Fruit fly (Drosophila melanogaster) whole organism, embryonic: ENCODE measurements around the gene CG1317.

Experiments used
- Asciz ChIP-seq: fragments of 200-800 bp; sonication (Bioruptor generic); optimal IDR thresholded peaks from 2 replicates; lab custom pipeline; 2017; ENCODE audit warnings: missing biosample characterization, mild to moderate bottlenecking, missing genetic modification characterization, missing genetic modification reagents
- Bgb ChIP-seq: fragments of 200-800 bp; sonication (Bioruptor generic); IDR thresholded peaks from 2 replicates; pipeline ENCODE4 v1.3.6; 2022; ENCODE audit warnings: missing biosample characterization, missing genetic modification characterization; ENCODE audit not compliant: partially characterized antibody
- Bteb2 ChIP-seq: fragments of 200-800 bp; sonication (Bioruptor generic); optimal IDR thresholded peaks from 2 replicates; lab custom pipeline; 2016; ENCODE audit warnings: missing biosample characterization, missing genetic modification characterization
- CG10209 ChIP-seq: fragments of 200-800 bp; sonication (Bioruptor generic); optimal IDR thresholded peaks from 3 replicates; lab custom pipeline; 2017; ENCODE audit warnings: missing biosample characterization, mild to moderate bottlenecking, missing genetic modification characterization, missing genetic modification reagents
- CG1024 ChIP-seq: fragments of 200-800 bp; sonication (Bioruptor generic); IDR thresholded peaks from 2 replicates; pipeline ENCODE4 v1.3.6; 2022; ENCODE audit warnings: missing biosample characterization, missing genetic modification characterization
- CG10321 ChIP-seq: fragments of 200-800 bp; sonication (Bioruptor generic); IDR thresholded peaks from 2 replicates; pipeline ENCODE4 v1.3.6; 2022; ENCODE audit warnings: missing biosample characterization, missing genetic modification characterization
- CG10654 ChIP-seq: fragments of 200-800 bp; sonication (Bioruptor generic); optimal IDR thresholded peaks from 2 replicates; lab custom pipeline; 2016; ENCODE audit warnings: missing biosample characterization, missing genetic modification characterization
- CG11560 ChIP-seq: fragments of 200-800 bp; sonication (Bioruptor generic); IDR thresholded peaks from 3 replicates; pipeline ENCODE4 v1.3.6; 2022; ENCODE audit warnings: missing biosample characterization, missing genetic modification characterization
- CG1233 ChIP-seq: fragments of 200-800 bp; sonication (Bioruptor generic); optimal IDR thresholded peaks from 4 replicates; lab custom pipeline; 2018; ENCODE audit warnings: missing biosample characterization, mild to moderate bottlenecking, missing genetic modification characterization
- CG13287 ChIP-seq: fragments of 200-800 bp; sonication (Bioruptor generic); IDR thresholded peaks from 2 replicates; pipeline ENCODE4 v1.3.6; 2022; ENCODE audit warnings: missing biosample characterization, missing genetic modification characterization; ENCODE audit not compliant: partially characterized antibody
- CG15073 ChIP-seq: fragments of 200-800 bp; sonication (Bioruptor generic); optimal IDR thresholded peaks from 2 replicates; lab custom pipeline; 2016; ENCODE audit warnings: missing biosample characterization, missing genetic modification characterization
- CG16863 ChIP-seq: fragments of 200-800 bp; sonication (Bioruptor generic); optimal IDR thresholded peaks from 3 replicates; lab custom pipeline; 2016; ENCODE audit warnings: missing biosample characterization, missing genetic modification characterization
- CG17328 ChIP-seq: fragments of 200-800 bp; sonication (Bioruptor generic); IDR thresholded peaks from 2 replicates; pipeline ENCODE4 v1.3.6; 2022; ENCODE audit warnings: missing biosample characterization, missing genetic modification characterization
- CG17912 ChIP-seq: fragments of 200-800 bp; sonication (Bioruptor generic); optimal IDR thresholded peaks from 2 replicates; lab custom pipeline; 2018; ENCODE audit warnings: missing biosample characterization, mild to moderate bottlenecking, missing genetic modification characterization
- CG18476 ChIP-seq: fragments of 200-800 bp; sonication (Bioruptor generic); optimal IDR thresholded peaks from 2 replicates; lab custom pipeline; 2016; ENCODE audit warnings: missing biosample characterization, mild to moderate bottlenecking, missing genetic modification characterization
- CG2712 ChIP-seq: fragments of 200-800 bp; optimal IDR thresholded peaks from 3 replicates; lab custom pipeline; 2019; ENCODE audit warnings: missing biosample characterization, mild to moderate bottlenecking, missing genetic modification characterization, moderate library complexity
- CG34376 ChIP-seq: fragments of 200-800 bp; sonication (Bioruptor generic); optimal IDR thresholded peaks from 2 replicates; lab custom pipeline; 2018; ENCODE audit warnings: missing biosample characterization, mild to moderate bottlenecking, missing genetic modification characterization
- CG4360 ChIP-seq: fragments of 200-800 bp; sonication (Bioruptor generic); IDR thresholded peaks from 2 replicates; pipeline ENCODE4 v1.3.6; 2022; ENCODE audit warnings: missing biosample characterization, missing genetic modification characterization
- CG4707 ChIP-seq: fragments of 200-800 bp; sonication (Bioruptor generic); optimal IDR thresholded peaks from 2 replicates; lab custom pipeline; 2018; ENCODE audit warnings: missing biosample characterization, mild to moderate bottlenecking, missing genetic modification characterization, moderate library complexity
- CG4730 ChIP-seq: fragments of 200-800 bp; sonication (Bioruptor generic); IDR thresholded peaks from 2 replicates; pipeline ENCODE4 v1.3.6; 2022; ENCODE audit warnings: missing biosample characterization, missing genetic modification characterization
- CG5180 ChIP-seq: fragments of 200-800 bp; sonication (Bioruptor generic); optimal IDR thresholded peaks from 3 replicates; lab custom pipeline; 2017; ENCODE audit warnings: missing biosample characterization, missing genetic modification characterization, mild to moderate bottlenecking, moderate library complexity, missing genetic modification reagents
- CG7556 ChIP-seq: fragments of 200-800 bp; sonication (Bioruptor generic); optimal IDR thresholded peaks from 2 replicates; lab custom pipeline; 2017; ENCODE audit warnings: missing biosample characterization, mild to moderate bottlenecking, missing genetic modification characterization
- CG9817 ChIP-seq: fragments of 200-800 bp; sonication (Bioruptor generic); optimal IDR thresholded peaks from 2 replicates; lab custom pipeline; 2018; ENCODE audit warnings: missing biosample characterization, mild to moderate bottlenecking, missing genetic modification characterization, moderate library complexity
- CHES-1-like ChIP-seq: fragments of 200-800 bp; sonication (Bioruptor generic); optimal IDR thresholded peaks from 2 replicates; lab custom pipeline; 2016; ENCODE audit warnings: missing biosample characterization, missing genetic modification characterization
- Dek ChIP-seq: fragments of 200-800 bp; sonication (Bioruptor generic); optimal IDR thresholded peaks from 3 replicates; lab custom pipeline; 2019; ENCODE audit warnings: missing biosample characterization, mild to moderate bottlenecking, missing genetic modification characterization, moderate library complexity
- HmgZ ChIP-seq: fragments of 200-800 bp; sonication (Bioruptor generic); optimal IDR thresholded peaks from 2 replicates; lab custom pipeline; 2018; ENCODE audit warnings: missing biosample characterization, mild to moderate bottlenecking, missing genetic modification characterization
- Hmx ChIP-seq: fragments of 200-800 bp; sonication (Bioruptor generic); optimal IDR thresholded peaks from 2 replicates; lab custom pipeline; 2016; ENCODE audit warnings: missing biosample characterization, missing genetic modification characterization
- Hr39 ChIP-seq: fragments of >200 bp; optimal IDR thresholded peaks from 2 replicates; lab custom pipeline; 2017
- MESR4 ChIP-seq: fragments of 200-800 bp; sonication (Bioruptor generic); optimal IDR thresholded peaks from 2 replicates; lab custom pipeline; 2018; ENCODE audit warnings: missing biosample characterization, mild to moderate bottlenecking, missing genetic modification characterization, moderate library complexity
- NFAT ChIP-seq: fragments of 200-800 bp; sonication (Bioruptor generic); IDR thresholded peaks from 2 replicates; pipeline ENCODE4 v1.3.6; 2022; ENCODE audit warnings: missing biosample characterization, missing genetic modification characterization
- Nf-YA ChIP-seq: fragments of 200-800 bp; sonication (Bioruptor generic); IDR thresholded peaks from 2 replicates; pipeline ENCODE4 v1.3.6; 2022; ENCODE audit warnings: missing biosample characterization, missing genetic modification characterization
- Opbp ChIP-seq: fragments of 200-800 bp; sonication (Bioruptor generic); IDR thresholded peaks from 3 replicates; pipeline ENCODE4 v1.3.6; 2022; ENCODE audit warnings: missing biosample characterization, missing genetic modification characterization; ENCODE audit not compliant: partially characterized antibody
- Scr ChIP-seq: fragments of 200-800 bp; sonication (Bioruptor generic); IDR thresholded peaks from 2 replicates; pipeline ENCODE4 v1.3.6; 2022; ENCODE audit warnings: missing biosample characterization, missing genetic modification characterization; ENCODE audit not compliant: partially characterized antibody
- Tbp ChIP-seq: fragments of >200 bp; optimal IDR thresholded peaks from 2 replicates; lab custom pipeline; 2018; ENCODE audit warnings: missing biosample characterization, missing genetic modification characterization
- al ChIP-seq: fragments of 200-800 bp; sonication (Bioruptor generic); IDR thresholded peaks from 2 replicates; pipeline ENCODE4 v1.3.6; 2022; ENCODE audit warnings: missing biosample characterization, missing genetic modification characterization
- az2 ChIP-seq: fragments of 200-800 bp; sonication (Bioruptor generic); optimal IDR thresholded peaks from 3 replicates; lab custom pipeline; 2016; ENCODE audit warnings: missing biosample characterization, missing genetic modification characterization
- bigmax ChIP-seq: fragments of 200-800 bp; sonication (Bioruptor generic); optimal IDR thresholded peaks from 2 replicates; lab custom pipeline; 2018; ENCODE audit warnings: missing biosample characterization, mild to moderate bottlenecking, missing genetic modification characterization
- bsh ChIP-seq, 2 experiments: fragments of 200-800 bp; sonication (Bioruptor generic); optimal IDR thresholded peaks; 2 replicates each; lab custom pipeline; 2017 to 2018; ENCODE audit warnings: mild to moderate bottlenecking in 2 of 2, missing biosample characterization in 2 of 2, missing genetic modification characterization in 2 of 2, moderate library complexity in 1 of 2
- cato ChIP-seq: fragments of 200-800 bp; sonication (Bioruptor generic); optimal IDR thresholded peaks from 2 replicates; lab custom pipeline; 2016; ENCODE audit warnings: missing biosample characterization, missing genetic modification characterization, borderline replicate concordance
- da ChIP-seq: fragments of 200-800 bp; sonication (Bioruptor generic); optimal IDR thresholded peaks from 2 replicates; lab custom pipeline; 2016; ENCODE audit warnings: missing biosample characterization, missing genetic modification characterization
- dm ChIP-seq: fragments of 200-800 bp; sonication (Bioruptor generic); optimal IDR thresholded peaks from 3 replicates; lab custom pipeline; 2016; ENCODE audit warnings: missing biosample characterization, missing genetic modification characterization
- exex ChIP-seq: fragments of 200-800 bp; sonication (Bioruptor generic); optimal IDR thresholded peaks from 4 replicates; lab custom pipeline; 2018; ENCODE audit warnings: missing biosample characterization, mild to moderate bottlenecking, missing genetic modification characterization, moderate library complexity
- fru ChIP-seq: fragments of >200 bp; optimal IDR thresholded peaks from 2 replicates; lab custom pipeline; 2017
- fu2 ChIP-seq: fragments of 200-800 bp; sonication (Bioruptor generic); optimal IDR thresholded peaks from 2 replicates; lab custom pipeline; 2016; ENCODE audit warnings: missing biosample characterization, missing genetic modification characterization
- gce ChIP-seq: fragments of 200-800 bp; sonication (Bioruptor generic); IDR thresholded peaks from 3 replicates; pipeline ENCODE4 v1.3.6; 2022; ENCODE audit warnings: missing biosample characterization, missing genetic modification characterization
- gro ChIP-seq: fragments of 200-800 bp; sonication (Bioruptor generic); optimal IDR thresholded peaks from 2 replicates; lab custom pipeline; 2016; ENCODE audit warnings: missing biosample characterization, missing genetic modification characterization
- klu ChIP-seq: fragments of 200-800 bp; sonication (Bioruptor generic); IDR thresholded peaks from 2 replicates; pipeline ENCODE4 v1.3.6; 2022; ENCODE audit warnings: missing biosample characterization, missing genetic modification characterization
- pb ChIP-seq: fragments of 200-800 bp; sonication (Bioruptor generic); optimal IDR thresholded peaks from 3 replicates; lab custom pipeline; 2016; ENCODE audit warnings: missing biosample characterization, missing genetic modification characterization
- pfk ChIP-seq: fragments of 200-800 bp; sonication (Bioruptor generic); optimal IDR thresholded peaks from 2 replicates; lab custom pipeline; 2018; ENCODE audit warnings: missing biosample characterization, mild to moderate bottlenecking, missing genetic modification characterization, moderate library complexity
- pnt ChIP-seq: fragments of 200-800 bp; sonication (Bioruptor generic); optimal IDR thresholded peaks from 3 replicates; lab custom pipeline; 2016; ENCODE audit warnings: missing biosample characterization, missing genetic modification characterization
- slou ChIP-seq: fragments of 200-800 bp; sonication (Bioruptor generic); optimal IDR thresholded peaks from 3 replicates; lab custom pipeline; 2016; ENCODE audit warnings: missing biosample characterization, missing genetic modification characterization
- tna ChIP-seq: fragments of 200-800 bp; sonication (Bioruptor generic); IDR thresholded peaks from 2 replicates; pipeline ENCODE4 v1.3.6; 2022; ENCODE audit warnings: missing biosample characterization, missing genetic modification characterization; ENCODE audit not compliant: partially characterized antibody

Gene CG1317

DNA sequence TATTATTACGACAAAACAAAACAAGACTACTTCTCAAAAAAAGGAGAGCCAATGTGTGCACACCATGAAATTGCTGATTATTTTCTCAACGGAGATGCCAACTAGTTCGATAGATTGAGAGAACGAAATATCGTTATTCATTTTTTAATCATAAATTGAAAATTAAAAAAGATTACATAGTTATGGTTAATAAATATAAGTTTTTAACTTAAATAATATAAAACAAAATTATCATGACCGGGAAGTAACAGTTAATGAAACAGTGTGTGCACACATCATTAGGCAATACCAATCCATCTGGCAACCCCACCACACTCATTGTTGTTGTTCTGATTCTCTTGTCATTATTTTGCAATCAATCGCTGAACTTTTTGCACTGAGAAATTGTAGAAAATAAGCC, at the start of gene CG1317, which contains the start of gene CG8993 (continued):
- TF ChIP-seq CG15073 (GFP tag; lab: Kevin White, UChicago) (no peak), fru (no peak), CG5180 (no peak), dm (GFP tag; lab: Kevin White, UChicago) (no peak), Bgb (GFP tag; lab: Robert Waterston, UW) (peak; percentile 57), CG17912 (GFP tag; lab: Kevin White, UChicago) (no peak), CG10209 (peak; percentile 47), CG11560 (no peak), Hmx (GFP tag; lab: Kevin White, UChicago) (no peak), CG9817 (tag; lab: Kevin White, UChicago) (peak; percentile 55), Opbp (no peak), NFAT (no peak), da (no peak), pb (GFP tag; lab: Kevin White, UChicago) (no peak), slou (peak; percentile 28), CG4707 (GFP tag; lab: Kevin White, UChicago) (no peak), CG10654 (GFP tag; lab: Kevin White, UChicago) (peak; percentile 41), Asciz (GFP tag; lab: Kevin White, UChicago) (peak; percentile 23), CHES-1-like (no peak), az2 (GFP tag; lab: Kevin White, UChicago) (peak; percentile 37), CG13287 (GFP tag; lab: Robert Waterston, UW) (peak; percentile 86), CG16863 (GFP tag; lab: Kevin White, UChicago) (no peak), CG1024 (GFP tag; lab: Robert Waterston, UW) (no peak), CG4730 (GFP tag; lab: Robert Waterston, UW) (0 out of 2 replicates have a peak, but pooled peaks have one; percentile 8), CG17328 (no peak), pfk (GFP tag; lab: Kevin White, UChicago) (no peak), exex (tag; lab: Kevin White, UChicago) (peak; percentile 63), bsh (GFP tag; optimal IDR thresholded peaks at IDR 0.05; lab: Kevin White, UChicago) (peak in 1 of 2 experiments; percentile 59), pnt (GFP tag; lab: Kevin White, UChicago) (no peak), Dek (peak; percentile 41), CG7556 (GFP tag; lab: Kevin White, UChicago) (peak; percentile 0), MESR4 (peak; percentile 28), cato (GFP tag; lab: Kevin White, UChicago) (no peak), Bteb2 (no peak), CG1233 (no peak), al (peak; percentile 39; the same call in 1 of the 2 replicates), CG2712 (peak; percentile 76), Hr39 (lab: Kevin White, UChicago) (no peak), CG4360 (peak; percentile 86), CG18476 (GFP tag; lab: Kevin White, UChicago) (no peak), Nf-YA (GFP tag; lab: Robert Waterston, UW) (no peak), tna (GFP tag; lab: Robert Waterston, UW) (no peak), HmgZ (peak; percentile 61), gce (GFP tag; lab: Robert Waterston, UW) (no peak), klu (GFP tag; lab: Robert Waterston, UW) (no peak; the same call in 1 of the 2 replicates), Tbp (no peak), fu2 (no peak), bigmax (GFP tag; lab: Kevin White, UChicago) (no peak), Scr (GFP tag; lab: Robert Waterston, UW) (peak; percentile 80), CG10321 (GFP tag; lab: Robert Waterston, UW) (no peak), gro (no peak), CG34376 (GFP tag; lab: Kevin White, UChicago) (peak; percentile 8)
